Fruit fly (Drosophila melanogaster) whole organism, wandering third instar larva: Measurements from ENCODE around the gene Nprl3.

Source experiments
- Abd-B ChIP-seq: fragments of >200 bp; optimal IDR thresholded peaks from 2 replicates; lab custom pipeline; 2017; ENCODE audit warnings: missing biosample characterization, missing genetic modification characterization
- CG9705 ChIP-seq: fragments of 200-800 bp; sonication (Bioruptor generic); optimal IDR thresholded peaks from 2 replicates; lab custom pipeline; 2018; ENCODE audit warnings: missing biosample characterization, mild to moderate bottlenecking, missing genetic modification characterization
- Dif ChIP-seq: fragments of 200-275, 200-300 bp; sonication (Bioruptor generic); optimal IDR thresholded peaks from 2 replicates; lab custom pipeline; 2018; ENCODE audit warnings: missing biosample characterization, missing genetic modification characterization; ENCODE audit not compliant: partially characterized antibody
- GATAd ChIP-seq: sonication (Bioruptor generic); optimal IDR thresholded peaks from 2 replicates; lab custom pipeline; 2016; ENCODE audit warnings: missing biosample characterization, missing genetic modification characterization
- HLH106 ChIP-seq: fragments of 200-800 bp; optimal IDR thresholded peaks from 3 replicates; lab custom pipeline; 2019; ENCODE audit warnings: missing biosample characterization, mild to moderate bottlenecking, missing genetic modification characterization, moderate library complexity
- Hr83 ChIP-seq: fragments of 200-300 bp; sonication (Bioruptor generic); optimal IDR thresholded peaks from 2 replicates; lab custom pipeline; 2016; ENCODE audit warnings: missing biosample characterization, mild to moderate bottlenecking, missing genetic modification characterization, moderate library complexity; ENCODE audit not compliant: poor library complexity, severe bottlenecking
- Jra ChIP-seq: sonication (Bioruptor generic); optimal IDR thresholded peaks from 2 replicates; lab custom pipeline; 2016; ENCODE audit warnings: missing biosample characterization, missing genetic modification characterization
- Myc ChIP-seq: fragments of >200 bp; optimal IDR thresholded peaks from 2 replicates; lab custom pipeline; 2017
- OdsH ChIP-seq: fragments of 200-800 bp; sonication (Bioruptor generic); optimal IDR thresholded peaks from 2 replicates; lab custom pipeline; 2016; ENCODE audit warnings: missing biosample characterization, mild to moderate bottlenecking, missing genetic modification characterization
- Rel ChIP-seq, 2 experiments: fragments of 200-800 bp; sonication (Bioruptor generic) in 1 of 2; optimal IDR thresholded peaks; 2 replicates in 1 of 2; 3 replicates in 1 of 2; lab custom pipeline; 2016 to 2019; ENCODE audit warnings: mild to moderate bottlenecking in 2 of 2, missing biosample characterization in 2 of 2, missing genetic modification characterization in 2 of 2, moderate library complexity in 1 of 2
- Sp1 ChIP-seq: fragments of 200-800 bp; sonication (Bioruptor generic); optimal IDR thresholded peaks from 3 replicates; lab custom pipeline; 2019; ENCODE audit warnings: missing biosample characterization, mild to moderate bottlenecking, missing genetic modification characterization, moderate library complexity
- br ChIP-seq: fragments of 200-800 bp; sonication (Bioruptor generic); optimal IDR thresholded peaks from 2 replicates; lab custom pipeline; 2016; ENCODE audit warnings: missing biosample characterization, missing genetic modification characterization
- brk ChIP-seq: fragments of 200-800 bp; sonication (Bioruptor generic); optimal IDR thresholded peaks from 2 replicates; lab custom pipeline; 2016; ENCODE audit warnings: missing biosample characterization, mild to moderate bottlenecking, missing genetic modification characterization
- dmrt93B ChIP-seq: fragments of 200-800 bp; sonication (Bioruptor generic); optimal IDR thresholded peaks from 2 replicates; lab custom pipeline; 2018; ENCODE audit warnings: missing biosample characterization, mild to moderate bottlenecking, missing genetic modification characterization
- ey ChIP-seq: fragments of 200-800 bp; sonication (Bioruptor generic); optimal IDR thresholded peaks from 2 replicates; lab custom pipeline; 2016; ENCODE audit warnings: missing biosample characterization, missing genetic modification characterization
- fru ChIP-seq: fragments of 200-800 bp; sonication (Bioruptor generic); optimal IDR thresholded peaks from 3 replicates; lab custom pipeline; 2016; ENCODE audit warnings: missing biosample characterization, mild to moderate bottlenecking, missing genetic modification characterization
- h ChIP-seq: fragments of 200-800 bp; sonication (Bioruptor generic); optimal IDR thresholded peaks from 3 replicates; lab custom pipeline; 2016; ENCODE audit warnings: missing biosample characterization, mild to moderate bottlenecking, missing genetic modification characterization
- jim ChIP-seq: fragments of 175-275, 200-325 bp; sonication (Bioruptor generic); optimal IDR thresholded peaks from 2 replicates; lab custom pipeline; 2016; ENCODE audit warnings: missing biosample characterization, mild to moderate bottlenecking, missing genetic modification characterization
- lola ChIP-seq: fragments of >200 bp; optimal IDR thresholded peaks from 2 replicates; lab custom pipeline; 2017; ENCODE audit warnings: missing biosample characterization, missing genetic modification characterization
- pan ChIP-seq: fragments of >200 bp; optimal IDR thresholded peaks from 2 replicates; lab custom pipeline; 2017
- psq ChIP-seq: fragments of 200-800 bp; sonication (Bioruptor generic); optimal IDR thresholded peaks from 3 replicates; lab custom pipeline; 2017; ENCODE audit warnings: missing biosample characterization, mild to moderate bottlenecking, missing genetic modification characterization, moderate library complexity
- rgr ChIP-seq: fragments of 200-800 bp; sonication (Bioruptor generic); optimal IDR thresholded peaks from 3 replicates; lab custom pipeline; 2016; ENCODE audit warnings: missing biosample characterization, mild to moderate bottlenecking, missing genetic modification characterization
- sage ChIP-seq: fragments of 200-800 bp; sonication (Bioruptor generic); optimal IDR thresholded peaks from 2 replicates; lab custom pipeline; 2016; ENCODE audit warnings: missing biosample characterization, mild to moderate bottlenecking, missing genetic modification characterization
- sv ChIP-seq: fragments of 200-800 bp; sonication (Bioruptor generic); optimal IDR thresholded peaks from 3 replicates; lab custom pipeline; 2016; ENCODE audit warnings: missing biosample characterization, missing genetic modification characterization
- usp ChIP-seq: fragments of >200 bp; optimal IDR thresholded peaks from 2 replicates; lab custom pipeline; 2017; ENCODE audit warnings: missing biosample characterization, missing genetic modification characterization

Gene Nprl3

DNA sequence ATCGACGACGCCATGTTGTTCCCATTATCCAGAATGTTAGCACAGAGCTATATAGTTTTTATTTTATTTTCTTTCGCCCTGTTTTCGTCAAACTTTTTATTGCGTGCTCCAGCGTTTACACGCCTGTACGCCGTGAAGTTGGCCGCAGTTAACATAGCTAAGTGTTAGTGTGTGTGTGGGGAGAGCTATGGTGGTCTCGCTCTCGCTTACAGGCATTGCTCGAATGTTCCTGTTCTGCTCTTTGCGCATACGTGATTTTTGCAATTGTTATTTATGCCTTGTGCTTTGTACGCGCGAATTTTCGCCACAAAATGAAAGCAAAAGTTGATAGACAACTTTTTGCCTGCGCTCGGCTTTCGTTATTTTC, 2.3 kb upstream of the Nprl3 start:
- TF ChIP-seq GATAd: no peak
- TF ChIP-seq Jra (GFP tag; lab: Kevin White, UChicago): no peak
- TF ChIP-seq HLH106 (tag; lab: Kevin White, UChicago): peak; percentile 15
- TF ChIP-seq br: peak; percentile 5
- peak; percentile 48 for TF ChIP-seq Sp1 (GFP tag; lab: Kevin White, UChicago)
- TF ChIP-seq rgr: peak; percentile 30
- no peak for TF ChIP-seq sv (GFP tag; lab: Kevin White, UChicago)
- TF ChIP-seq dmrt93B: peak; percentile 7
- no peak for TF ChIP-seq jim (GFP tag; lab: Kevin White, UChicago)
- TF ChIP-seq Rel (GFP tag; optimal IDR thresholded peaks at IDR 0.05; lab: Kevin White, UChicago): no peak
- TF ChIP-seq Rel (tag; optimal IDR thresholded peaks at IDR 0.05; lab: Kevin White, UChicago): peak; percentile 54
- TF ChIP-seq psq: peak; percentile 100
- peak; percentile 59 for TF ChIP-seq Dif (GFP tag; lab: Kevin White, UChicago)
- no peak for TF ChIP-seq CG9705 (GFP tag; lab: Kevin White, UChicago)
- no peak for TF ChIP-seq OdsH (GFP tag; lab: Kevin White, UChicago)
- peak; percentile 21 for TF ChIP-seq fru (GFP tag; lab: Kevin White, UChicago)
- TF ChIP-seq brk: peak; percentile 7

DNA sequence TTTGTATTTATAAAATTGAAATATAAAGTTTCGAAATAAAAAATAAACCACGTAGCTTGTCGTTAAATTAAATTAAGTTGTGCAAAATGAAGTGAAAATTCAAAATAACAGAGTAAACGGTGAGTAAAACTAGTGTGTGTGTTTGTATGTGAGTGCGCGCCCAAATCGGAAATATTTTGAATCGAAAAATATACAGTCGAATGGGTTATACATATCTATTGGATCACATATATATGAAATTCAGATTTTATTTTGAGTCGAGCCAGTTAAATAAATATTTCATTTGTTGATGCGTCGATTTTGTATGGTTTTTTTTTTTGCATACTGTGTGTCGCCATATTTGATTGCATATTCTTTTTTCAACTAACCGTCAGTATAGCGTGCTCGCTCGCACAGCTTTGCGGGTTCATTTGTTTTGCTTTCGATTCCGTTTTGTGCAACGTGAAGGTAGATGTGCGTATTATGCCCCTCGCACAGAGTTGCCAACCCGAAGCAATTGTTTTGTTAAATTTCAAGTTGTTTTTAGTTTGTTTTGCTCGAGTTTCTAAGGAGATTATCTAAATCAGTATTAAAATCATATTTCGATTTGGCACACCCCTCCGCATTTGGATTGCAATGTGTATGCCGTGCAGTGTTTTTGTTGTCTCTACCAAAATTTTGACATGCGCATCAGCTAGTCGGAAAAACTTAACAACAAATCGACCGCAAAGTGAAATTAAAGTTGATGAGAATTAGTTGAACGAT, 1.8 kb upstream of the Nprl3 start:
- TF ChIP-seq GATAd: no peak
- TF ChIP-seq Dif (GFP tag; lab: Kevin White, UChicago): no peak
- peak; percentile 28 for TF ChIP-seq fru (GFP tag; lab: Kevin White, UChicago)
- TF ChIP-seq Rel (GFP tag; optimal IDR thresholded peaks at IDR 0.05; lab: Kevin White, UChicago): no peak
- TF ChIP-seq Rel (tag; optimal IDR thresholded peaks at IDR 0.05; lab: Kevin White, UChicago): peak; percentile 4
- peak; percentile 74 for TF ChIP-seq jim (GFP tag; lab: Kevin White, UChicago)

DNA sequence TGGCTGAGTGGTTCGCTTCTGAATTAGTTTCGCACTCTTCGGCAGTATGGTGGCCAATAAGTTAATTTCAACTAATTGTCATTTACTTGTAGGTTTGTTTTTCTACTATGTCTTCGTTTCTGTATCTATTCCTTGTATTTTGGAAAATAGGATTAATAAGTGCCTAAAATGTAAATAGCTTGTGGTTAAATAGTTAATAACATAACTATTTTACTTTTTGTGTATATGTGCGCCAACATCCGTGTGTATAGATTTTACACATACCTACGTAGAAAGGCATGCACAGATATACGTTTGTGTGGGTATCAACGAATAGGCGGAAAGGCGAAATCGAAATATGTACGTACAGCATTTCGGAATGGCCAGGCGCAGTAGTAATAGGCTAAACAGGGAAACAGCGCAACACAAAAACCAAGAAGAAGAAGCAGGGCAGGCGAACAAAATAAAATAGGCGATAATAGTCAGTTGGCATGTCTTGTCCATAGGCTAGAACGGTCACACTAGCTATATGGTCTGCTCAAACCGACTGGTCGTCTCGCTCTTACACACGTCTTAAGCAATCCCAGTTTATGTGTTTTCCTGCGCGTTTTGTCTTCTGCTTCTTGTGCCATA, 950 bp upstream of the Nprl3 start:
- TF ChIP-seq br (peak; percentile 21), psq (peak; percentile 100), Rel (GFP tag; optimal IDR thresholded peaks at IDR 0.05; lab: Kevin White, UChicago) (no peak), Rel (tag; optimal IDR thresholded peaks at IDR 0.05; lab: Kevin White, UChicago) (peak; percentile 47), Dif (GFP tag; lab: Kevin White, UChicago) (peak; percentile 32), sage (peak; percentile 28), Jra (GFP tag; lab: Kevin White, UChicago) (peak; percentile 30), Abd-B (GFP tag; lab: Kevin White, UChicago) (no peak), jim (GFP tag; lab: Kevin White, UChicago) (no peak)

DNA sequence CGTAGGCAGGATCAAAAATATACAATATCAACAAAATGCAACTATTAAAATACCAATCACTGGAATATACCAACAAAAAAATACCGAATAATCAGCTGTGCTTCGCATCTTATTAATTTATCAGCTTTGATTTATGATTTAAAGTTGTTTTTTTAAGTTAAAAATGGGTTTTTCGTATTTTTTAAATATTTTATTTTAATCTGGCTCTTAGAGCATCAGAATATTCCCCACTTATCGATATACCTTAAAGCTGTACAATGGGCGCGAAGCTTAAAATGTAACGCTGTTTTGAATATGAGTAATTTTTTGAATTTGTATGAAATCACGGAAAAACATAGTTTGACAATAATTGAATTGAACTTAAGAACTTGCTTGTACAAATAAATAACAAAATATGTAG, 2.5 kb downstream of the Nprl3 start, which contains the start of gene CG17359:
Gene CG17359 (minus strand): TSS at position 48 of the 400 bp plus-strand sequence.
- TF ChIP-seq ey (GFP tag; lab: Kevin White, UChicago): no peak
- no peak for TF ChIP-seq sage
- TF ChIP-seq psq: no peak
- no peak for TF ChIP-seq GATAd
- no peak for TF ChIP-seq Myc (lab: Kevin White, UChicago)
- no peak for TF ChIP-seq lola (GFP tag; lab: Kevin White, UChicago)
- no peak for TF ChIP-seq pan (lab: Kevin White, UChicago)
- no peak for TF ChIP-seq CG9705 (GFP tag; lab: Kevin White, UChicago)
- TF ChIP-seq Abd-B (GFP tag; lab: Kevin White, UChicago): no peak
- no peak for TF ChIP-seq Hr83

DNA sequence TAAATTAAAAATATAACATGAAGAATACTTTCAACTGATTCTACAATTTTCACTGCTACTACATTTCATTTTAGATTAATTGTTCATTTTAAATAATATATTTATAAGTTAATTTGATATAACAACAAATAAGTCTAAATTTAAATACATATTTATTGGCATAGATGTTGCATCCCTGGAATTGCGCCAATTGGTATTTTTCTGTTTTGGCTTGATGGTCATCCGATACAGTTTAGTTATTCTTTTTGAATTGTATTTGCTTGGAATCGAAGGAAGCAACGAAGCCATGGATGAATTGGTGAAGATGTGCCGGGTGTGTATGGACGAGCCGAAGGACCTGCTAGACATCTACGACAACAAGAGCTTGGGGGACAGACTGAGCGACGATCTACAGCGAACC, 4.7 kb downstream of the Nprl3 start, which contains the start of gene CG17361:
Gene CG17361 (plus strand): TSS at position 200 of the 400 bp plus-strand sequence.
- no peak for TF ChIP-seq h
- peak; percentile 23 for TF ChIP-seq HLH106 (tag; lab: Kevin White, UChicago)

DNA sequence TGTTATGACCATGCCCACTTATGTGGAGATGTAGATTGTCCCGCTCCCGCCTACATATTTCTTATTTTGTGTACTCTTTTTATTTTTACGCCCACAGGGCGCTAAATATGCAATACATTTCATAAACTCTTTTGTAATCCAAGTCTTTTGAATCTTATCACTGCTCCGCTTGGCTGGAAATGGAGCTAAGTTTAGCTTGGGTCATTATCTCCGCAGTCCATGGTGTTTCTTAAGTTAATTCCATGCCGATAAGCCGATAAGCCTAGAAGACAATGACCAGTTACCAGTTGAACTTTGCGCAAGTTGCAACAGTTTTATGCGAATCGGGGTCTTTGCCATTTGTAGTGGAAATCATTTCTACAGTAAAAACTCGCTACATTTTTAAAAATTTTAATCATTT, 5.2 kb downstream of the Nprl3 start:
- TF ChIP-seq usp (GFP tag; lab: Kevin White, UChicago): no peak
